Worm (Caenorhabditis elegans): ENCODE measurements around the gene kcc-2.

The kcc-2 gene

DNA sequence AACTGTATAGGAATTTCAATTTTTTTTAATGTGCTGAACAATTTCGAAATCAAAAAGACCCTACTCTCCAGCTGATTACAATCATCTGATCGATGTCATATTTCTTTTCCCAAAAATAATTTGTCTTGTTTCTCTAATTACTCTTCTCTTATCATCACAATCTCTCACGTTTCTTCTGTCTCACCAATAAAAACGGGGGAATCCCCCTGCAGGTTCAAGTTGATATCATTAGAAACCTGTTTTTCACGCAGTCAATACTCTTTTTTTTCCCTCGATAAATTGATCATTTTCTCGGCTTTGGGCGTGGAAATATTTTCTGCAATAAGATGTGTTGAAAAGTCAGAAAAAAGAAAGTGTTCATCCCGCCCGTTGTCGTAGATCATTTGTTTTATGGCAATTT is 59.0 kb downstream of the kcc-2 start (continued):
- TF ChIP-seq mab-5 (tag; optimal IDR thresholded peaks at IDR 0.05) (no peak), unc-39 (tag; optimal IDR thresholded peaks at IDR 0.05) (no peak), R02D3.7 (tag; optimal IDR thresholded peaks at IDR 0.05) (no peak), fos-1 (tag; optimal IDR thresholded peaks at IDR 0.05) (peak; percentile 73), snpc-4 (tag; optimal IDR thresholded peaks at IDR 0.05) (no peak), nhr-12 (tag; optimal IDR thresholded peaks at IDR 0.05) (no peak), nhr-77 (tag; optimal IDR thresholded peaks at IDR 0.05) (no peak), gmeb-1 (tag; optimal IDR thresholded peaks at IDR 0.05) (peak; percentile 30), unc-62 (GFP tag; optimal IDR thresholded peaks at IDR 0.05) (no peak), nhr-237 (tag; optimal IDR thresholded peaks at IDR 0.05) (no peak), skn-1 (tag; optimal IDR thresholded peaks at IDR 0.05) (no peak), ztf-1 (GFP tag; conservative IDR thresholded peaks at IDR 0.05) (no peak), nhr-6 (tag; optimal IDR thresholded peaks at IDR 0.05) (no peak), nhr-23 (tag; optimal IDR thresholded peaks at IDR 0.05) (no peak), nhr-11 (tag; optimal IDR thresholded peaks at IDR 0.05) (no peak), elt-3 (tag; optimal IDR thresholded peaks at IDR 0.05) (no peak), mdl-1 (tag; optimal IDR thresholded peaks at IDR 0.05) (peak; percentile 24 to 63)

DNA sequence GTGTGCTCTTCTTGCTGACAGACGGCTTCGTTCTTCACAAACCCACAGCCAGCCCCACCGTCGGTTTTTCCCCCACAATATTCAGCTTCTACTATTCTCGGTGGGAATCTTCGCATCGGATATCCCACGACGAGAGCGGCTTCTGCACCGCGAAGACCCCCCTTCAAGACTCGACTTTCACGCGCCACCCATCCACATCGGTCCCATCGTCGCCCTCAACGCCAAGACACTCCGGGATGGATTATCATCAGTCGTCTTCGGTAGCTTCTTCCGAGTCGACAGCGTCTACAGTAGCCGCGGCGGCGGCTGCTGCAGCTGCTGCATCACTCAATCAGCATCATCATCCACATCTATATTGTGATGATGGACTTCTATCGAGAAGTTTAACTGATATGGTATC is 63.7 kb downstream of the kcc-2 start:
- TF ChIP-seq nhr-21 (tag; optimal IDR thresholded peaks at IDR 0.05) (no peak), unc-39 (tag; optimal IDR thresholded peaks at IDR 0.05) (no peak), lin-11 (tag; optimal IDR thresholded peaks at IDR 0.05) (no peak), peb-1 (tag; optimal IDR thresholded peaks at IDR 0.05) (no peak)

DNA sequence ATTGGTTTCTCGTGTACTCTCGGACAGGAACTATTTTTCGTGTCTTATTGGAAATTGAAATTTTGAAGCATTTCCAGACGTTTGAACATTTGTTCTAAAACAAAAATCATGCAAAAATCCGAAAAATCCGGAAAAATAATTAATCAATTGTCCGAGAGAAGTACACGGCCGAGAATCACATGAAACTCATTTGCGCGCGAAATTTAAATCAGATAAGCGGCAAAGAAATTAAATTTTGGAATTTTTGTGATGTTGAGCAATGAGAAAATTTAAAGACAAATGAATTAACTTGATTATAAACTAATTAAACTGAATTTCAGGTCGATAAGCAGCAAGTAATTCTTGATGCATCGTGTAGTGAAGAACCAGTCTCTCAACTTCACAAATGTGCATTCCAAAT is 67.9 kb downstream of the kcc-2 start:
- TF ChIP-seq alr-1 (tag; optimal IDR thresholded peaks at IDR 0.05) (no peak), egl-27 (tag; optimal IDR thresholded peaks at IDR 0.05) (no peak), C34F6.9 (tag; optimal IDR thresholded peaks at IDR 0.05) (no peak), ztf-4 (tag; optimal IDR thresholded peaks at IDR 0.05) (no peak), lin-39 (tag; optimal IDR thresholded peaks at IDR 0.05) (no peak), skn-1 (tag; optimal IDR thresholded peaks at IDR 0.05) (no peak), elt-1 (tag; optimal IDR thresholded peaks at IDR 0.05) (no peak), F13H6.1 (tag; optimal IDR thresholded peaks at IDR 0.05) (no peak), nhr-21 (tag; optimal IDR thresholded peaks at IDR 0.05) (no peak), ceh-16 (tag; optimal IDR thresholded peaks at IDR 0.05) (no peak), unc-55 (GFP tag; optimal IDR thresholded peaks at IDR 0.05) (no peak), nhr-6 (tag; optimal IDR thresholded peaks at IDR 0.05) (no peak), mdl-1 (tag; optimal IDR thresholded peaks at IDR 0.05) (no peak), ZK546.5 (tag; optimal IDR thresholded peaks at IDR 0.05) (no peak), blmp-1 (tag; optimal IDR thresholded peaks at IDR 0.05; ENCODE audit: insufficient read depth) (no peak), nhr-12 (tag; optimal IDR thresholded peaks at IDR 0.05) (no peak)

DNA sequence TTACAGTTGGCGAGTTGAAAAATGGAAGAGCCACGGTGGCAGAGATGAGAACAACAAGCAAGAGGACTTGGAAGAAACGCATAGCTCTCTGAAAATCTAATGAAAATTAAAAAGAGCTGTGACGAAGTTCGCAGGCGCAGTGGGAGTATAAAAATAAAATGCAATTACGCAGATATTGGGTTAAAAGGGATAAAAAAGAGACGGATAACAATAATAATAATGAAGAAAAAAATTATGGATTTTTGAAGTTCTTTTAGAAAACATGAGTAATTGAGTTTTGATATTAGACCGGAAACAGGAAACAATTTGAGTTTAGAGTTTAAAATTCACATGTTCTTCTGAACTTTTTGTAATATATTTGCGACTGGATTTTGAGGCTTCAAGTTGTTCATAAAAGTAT is 71.5 kb downstream of the kcc-2 start, which contains the start of gene M03D4.3:
Gene M03D4.3, minus strand, starts transcription at position 101 of the 400 bp plus-strand sequence.
- TF ChIP-seq zag-1 (tag; optimal IDR thresholded peaks at IDR 0.05) (no peak), ceh-16 (tag; optimal IDR thresholded peaks at IDR 0.05) (no peak), mbf-1 (tag; optimal IDR thresholded peaks at IDR 0.05) (no peak), lin-13 (GFP tag; optimal IDR thresholded peaks at IDR 0.05) (no peak), unc-55 (GFP tag; optimal IDR thresholded peaks at IDR 0.05) (no peak)

DNA sequence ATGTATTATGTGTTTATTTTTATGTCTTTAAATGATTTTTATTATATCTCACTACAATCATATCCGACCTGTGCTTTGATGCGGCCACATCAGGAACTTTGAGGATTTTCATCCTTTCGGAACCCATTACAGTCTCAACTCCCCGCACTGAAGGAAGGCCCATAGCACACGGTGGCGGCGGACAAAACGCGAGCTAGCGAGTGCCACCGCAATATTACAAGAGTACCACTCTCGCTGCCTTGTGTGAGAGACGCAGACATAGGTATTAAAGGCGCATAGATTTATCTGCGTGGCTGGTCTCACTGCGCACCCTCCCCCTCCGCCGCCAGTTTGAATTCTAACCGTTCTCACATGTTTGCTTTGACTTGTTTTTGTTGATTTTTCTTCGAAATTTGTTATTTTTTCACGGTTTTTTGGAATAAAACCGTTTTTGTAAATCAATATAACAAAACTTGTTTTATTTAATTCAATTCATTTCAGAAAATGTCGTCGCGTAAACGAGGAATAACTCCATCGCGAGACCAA is 77.0 kb downstream of the kcc-2 start, which contains the start of gene zen-4:
Gene zen-4, plus strand, starts transcription at position 475 of the 525 bp plus-strand sequence.
- peak; percentile 36 for TF ChIP-seq gmeb-1 (tag; optimal IDR thresholded peaks at IDR 0.05)
- no peak for TF ChIP-seq alr-1 (tag; optimal IDR thresholded peaks at IDR 0.05)
- no peak for TF ChIP-seq sma-3 (GFP tag; optimal IDR thresholded peaks at IDR 0.05)
- peak; percentile 2 for TF ChIP-seq C34F6.9 (tag; optimal IDR thresholded peaks at IDR 0.05)
- TF ChIP-seq ztf-1 (GFP tag; conservative IDR thresholded peaks at IDR 0.05), result no peak
- peak; percentile 92 for TF ChIP-seq snpc-4 (tag; optimal IDR thresholded peaks at IDR 0.05)
- peak; percentile 42 for TF ChIP-seq ceh-16 (tag; optimal IDR thresholded peaks at IDR 0.05)
- TF ChIP-seq F13H6.1 (tag; optimal IDR thresholded peaks at IDR 0.05), result peak; percentile 32
- TF ChIP-seq nhr-129 (tag; optimal IDR thresholded peaks at IDR 0.05), result peak; percentile 9
- no peak for TF ChIP-seq ztf-4 (tag; optimal IDR thresholded peaks at IDR 0.05)
- peak; percentile 65 for TF ChIP-seq lin-13 (GFP tag; optimal IDR thresholded peaks at IDR 0.05)

Data from whole organism, L2 larva.